Worm (Caenorhabditis elegans) whole organism, L3 larva: ENCODE data around the gene pqn-74.

Experiments used
- R02D3.7 ChIP-seq: fragments of 150-350 bp; optimal IDR thresholded peaks from 2 replicates; lab custom pipeline; 2014; ENCODE audit warnings: missing biosample characterization, missing genetic modification characterization
- ZK546.5 ChIP-seq: sonication (generic microtip); optimal IDR thresholded peaks from 2 replicates; lab custom pipeline; 2017; ENCODE audit warnings: missing biosample characterization, missing genetic modification characterization
- aly-2 ChIP-seq: fragments of 150-350 bp; optimal IDR thresholded peaks from 2 replicates; lab custom pipeline; 2014; ENCODE audit warnings: missing biosample characterization, missing genetic modification characterization
- ama-1 ChIP-seq: fragments of 150-350 bp; optimal IDR thresholded peaks from 2 replicates; lab custom pipeline; 2018
- ceh-16 ChIP-seq: sonication (generic microtip); optimal IDR thresholded peaks from 2 replicates; lab custom pipeline; 2017; ENCODE audit warnings: missing biosample characterization, missing genetic modification characterization
- ceh-28 ChIP-seq: fragments of 150-350 bp; optimal IDR thresholded peaks from 2 replicates; lab custom pipeline; 2014; ENCODE audit warnings: missing biosample characterization, missing genetic modification reagents, missing genetic modification characterization
- ceh-82 ChIP-seq: fragments of 150-350 bp; optimal IDR thresholded peaks from 2 replicates; lab custom pipeline; 2014; ENCODE audit warnings: missing biosample characterization, missing genetic modification characterization
- daf-12 ChIP-seq: fragments of 150-350 bp; optimal IDR thresholded peaks from 2 replicates; lab custom pipeline; 2014; ENCODE audit warnings: missing biosample characterization, missing genetic modification reagents, missing genetic modification characterization
- egl-27 ChIP-seq: sonication (generic microtip); optimal IDR thresholded peaks from 4 replicates; lab custom pipeline; 2017; ENCODE audit warnings: missing biosample characterization, missing genetic modification reagents, missing genetic modification characterization
- egl-5 ChIP-seq: fragments of 150-350 bp; optimal IDR thresholded peaks from 2 replicates; lab custom pipeline; 2017; ENCODE audit warnings: missing biosample characterization, missing genetic modification reagents, missing genetic modification characterization, inconsistent platforms
- elt-1 ChIP-seq: fragments of 150-350 bp; optimal IDR thresholded peaks from 2 replicates; lab custom pipeline; 2014; ENCODE audit warnings: missing biosample characterization, missing genetic modification characterization
- elt-2 ChIP-seq: sonication (generic microtip); optimal IDR thresholded peaks from 2 replicates; lab custom pipeline; 2016; ENCODE audit warnings: missing genetic modification reagents, mild to moderate bottlenecking, missing genetic modification characterization, missing compliant biosample characterization
- eor-1 ChIP-seq, 2 experiments: fragments of 150-350 bp; optimal IDR thresholded peaks; 2 replicates each; lab custom pipeline; 2014 to 2018; ENCODE audit warnings: missing biosample characterization in 2 of 2, missing genetic modification characterization in 2 of 2
- fkh-10 ChIP-seq: sonication (generic microtip); optimal IDR thresholded peaks from 2 replicates; lab custom pipeline; 2017; ENCODE audit warnings: missing biosample characterization, missing genetic modification reagents, missing genetic modification characterization
- fos-1 ChIP-seq: fragments of 150-350 bp; optimal IDR thresholded peaks from 2 replicates; lab custom pipeline; 2014; ENCODE audit warnings: missing biosample characterization, missing genetic modification characterization
- hmg-11 ChIP-seq: sonication (generic microtip); optimal IDR thresholded peaks from 2 replicates; lab custom pipeline; 2016; ENCODE audit warnings: missing genetic modification characterization, missing compliant biosample characterization
- jun-1 ChIP-seq: fragments of 150-350 bp; optimal IDR thresholded peaks from 2 replicates; lab custom pipeline; 2014; ENCODE audit warnings: missing biosample characterization, missing genetic modification reagents, missing genetic modification characterization
- lin-15B ChIP-seq: fragments of 150-350 bp; optimal IDR thresholded peaks from 2 replicates; lab custom pipeline; 2014; ENCODE audit warnings: missing biosample characterization, missing genetic modification characterization
- lin-39 ChIP-seq: fragments of 150-350 bp; optimal IDR thresholded peaks from 2 replicates; lab custom pipeline; 2018; ENCODE audit warnings: missing biosample characterization, missing genetic modification reagents, missing genetic modification characterization
- lsy-12 ChIP-seq: sonication (generic microtip); optimal IDR thresholded peaks from 2 replicates; lab custom pipeline; 2016; ENCODE audit warnings: mild to moderate bottlenecking, missing genetic modification characterization, missing compliant biosample characterization
- mdl-1 ChIP-seq: fragments of 150-350 bp; optimal IDR thresholded peaks from 2 replicates; lab custom pipeline; 2014; ENCODE audit warnings: missing biosample characterization, missing genetic modification characterization
- mml-1 ChIP-seq: fragments of 150-350 bp; sonication (generic microtip); optimal IDR thresholded peaks from 3 replicates; lab custom pipeline; 2014; ENCODE audit warnings: missing biosample characterization, missing genetic modification characterization
- nfya-1 ChIP-seq: sonication (generic microtip); optimal IDR thresholded peaks from 2 replicates; lab custom pipeline; 2017; ENCODE audit warnings: missing genetic modification characterization, mild to moderate bottlenecking, missing compliant biosample characterization, antibody characterized with exemption, moderate library complexity; ENCODE audit not compliant: insufficient read depth
- nhr-11 ChIP-seq: fragments of 150-350 bp; optimal IDR thresholded peaks from 2 replicates; lab custom pipeline; 2014; ENCODE audit warnings: missing biosample characterization, missing genetic modification characterization
- nhr-25 ChIP-seq: sonication (generic microtip); optimal IDR thresholded peaks from 2 replicates; lab custom pipeline; 2017; ENCODE audit warnings: missing biosample characterization, missing genetic modification characterization
- nhr-28 ChIP-seq: fragments of 150-350 bp; optimal IDR thresholded peaks from 2 replicates; lab custom pipeline; 2014; ENCODE audit warnings: missing biosample characterization, missing genetic modification characterization
- nhr-43 ChIP-seq: sonication (generic microtip); optimal IDR thresholded peaks from 2 replicates; lab custom pipeline; 2016; ENCODE audit warnings: mild to moderate bottlenecking, missing genetic modification characterization, missing compliant biosample characterization; ENCODE audit not compliant: poor library complexity, severe bottlenecking
- nhr-67 ChIP-seq: fragments of 150-350 bp; optimal IDR thresholded peaks from 2 replicates; lab custom pipeline; 2014; ENCODE audit warnings: missing biosample characterization, missing genetic modification characterization
- nhr-76 ChIP-seq: fragments of 150-350 bp; sonication (generic microtip); optimal IDR thresholded peaks from 5 replicates; lab custom pipeline; 2014; ENCODE audit warnings: missing biosample characterization, missing genetic modification characterization
- nhr-77 ChIP-seq: fragments of 150-350 bp; optimal IDR thresholded peaks from 2 replicates; lab custom pipeline; 2014; ENCODE audit warnings: missing biosample characterization, missing genetic modification characterization
- pqm-1 ChIP-seq: fragments of 150-350 bp; optimal IDR thresholded peaks from 2 replicates; lab custom pipeline; 2017; ENCODE audit warnings: missing biosample characterization, missing genetic modification characterization, inconsistent platforms
- sea-2 ChIP-seq: fragments of 150-350 bp; sonication (generic microtip); optimal IDR thresholded peaks from 4 replicates; lab custom pipeline; 2014; ENCODE audit warnings: missing biosample characterization, missing genetic modification reagents, missing genetic modification characterization
- skn-1 ChIP-seq: fragments of 150-350 bp; optimal IDR thresholded peaks from 2 replicates; lab custom pipeline; 2014; ENCODE audit warnings: missing biosample characterization, missing genetic modification characterization
- unc-39 ChIP-seq: sonication (generic microtip); optimal IDR thresholded peaks from 4 replicates; lab custom pipeline; 2017; ENCODE audit warnings: missing biosample characterization, missing genetic modification characterization
- unc-62 ChIP-seq: fragments of 150-350 bp; sonication (generic microtip); optimal IDR thresholded peaks from 4 replicates; lab custom pipeline; 2014; ENCODE audit warnings: missing biosample characterization, missing genetic modification reagents, missing genetic modification characterization
- zag-1 ChIP-seq: fragments of 150-350 bp; optimal IDR thresholded peaks from 2 replicates; lab custom pipeline; 2014; ENCODE audit warnings: missing biosample characterization, missing genetic modification characterization
- ztf-11 ChIP-seq: fragments of 150-350 bp; optimal IDR thresholded peaks from 2 replicates; lab custom pipeline; 2014; ENCODE audit warnings: missing biosample characterization, missing genetic modification characterization
- ztf-4 ChIP-seq: fragments of 150-350 bp; optimal IDR thresholded peaks from 2 replicates; lab custom pipeline; 2014; ENCODE audit warnings: missing biosample characterization, missing genetic modification characterization

pqn-74 gene

DNA sequence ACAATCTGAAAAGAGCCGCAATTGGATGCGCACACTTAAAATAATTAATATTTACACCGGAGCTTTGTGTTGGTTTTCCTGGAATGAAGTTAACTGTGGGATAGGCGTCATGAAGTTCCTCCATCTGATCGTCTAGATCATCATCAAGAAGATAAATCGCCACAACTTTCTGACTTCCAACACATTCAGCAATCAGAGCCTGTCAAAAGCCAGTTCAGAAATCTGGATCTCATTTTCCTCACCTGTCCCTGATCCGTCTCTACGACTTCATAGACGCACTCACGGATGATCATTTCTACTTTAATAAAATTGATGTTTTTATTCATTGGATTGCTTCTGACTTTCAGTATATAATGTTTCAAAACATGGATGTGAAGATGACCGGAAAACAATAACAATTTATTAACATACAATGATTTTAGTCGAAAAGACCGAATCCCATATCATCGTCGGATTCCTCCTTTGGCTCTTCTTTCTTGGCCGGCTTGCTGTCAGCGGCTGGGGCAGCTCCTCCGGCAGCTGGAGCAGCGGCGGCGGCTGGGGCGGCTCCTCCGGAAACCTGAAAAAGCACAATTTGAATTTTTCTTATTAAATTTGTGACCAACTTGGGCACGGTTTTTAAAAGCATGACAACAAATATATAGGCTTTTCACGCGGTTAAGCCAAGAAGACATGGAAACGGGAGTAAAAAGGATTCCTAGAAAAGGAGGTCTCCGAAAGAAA, 38.1 kb upstream of the pqn-74 start, which contains the start of gene agt-1:
TSS of gene agt-1 (minus strand) at position 293 of the 723 bp plus-strand sequence.
- TF ChIP-seq nhr-43 (tag; lab: Kevin White, UChicago) (no peak), pqm-1 (tag; lab: Kevin White, UChicago) (no peak), daf-12 (tag; lab: Kevin White, UChicago) (no peak), nhr-25 (tag; lab: Kevin White, UChicago) (no peak), unc-62 (no peak), egl-27 (no peak), fkh-10 (GFP tag; lab: Kevin White, UChicago) (no peak), ceh-16 (tag; lab: Kevin White, UChicago) (no peak), hmg-11 (no peak), lin-39 (tag; lab: Kevin White, UChicago) (no peak), mml-1 (tag; lab: Kevin White, UChicago) (no peak), egl-5 (no peak), nhr-11 (tag; lab: Kevin White, UChicago) (no peak), lsy-12 (no peak), ztf-11 (tag; lab: Kevin White, UChicago) (no peak)

DNA sequence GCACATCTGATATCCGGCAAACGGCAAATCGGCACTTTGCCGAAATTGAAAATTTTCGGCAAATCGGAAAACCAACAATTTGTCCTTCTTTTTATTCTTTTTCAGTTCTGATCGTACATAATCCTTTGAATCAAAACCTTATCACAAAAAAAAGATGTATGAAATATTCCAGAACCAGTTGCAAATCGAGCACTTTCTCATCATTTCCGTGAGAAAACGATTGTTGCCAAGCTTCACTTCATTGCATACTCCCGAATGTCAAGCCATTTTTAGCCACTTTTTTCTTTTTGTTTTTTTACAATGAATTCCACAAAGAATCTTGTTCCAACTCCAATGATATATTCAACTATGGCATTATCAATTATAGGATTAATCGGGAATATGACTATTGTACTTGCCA, 33.7 kb upstream of the pqn-74 start, which contains the start of gene srsx-25:
TSS of gene srsx-25 (plus strand) at position 301 of the 400 bp plus-strand sequence.
- TF ChIP-seq mdl-1 (tag; lab: Kevin White, UChicago) (no peak), nhr-43 (tag; lab: Kevin White, UChicago) (no peak), unc-39 (tag; lab: Kevin White, UChicago) (no peak), jun-1 (no peak), mml-1 (tag; lab: Kevin White, UChicago) (no peak), fos-1 (tag; lab: Kevin White, UChicago) (no peak), nhr-67 (tag; lab: Kevin White, UChicago) (no peak), sea-2 (no peak), nhr-25 (tag; lab: Kevin White, UChicago) (no peak), lsy-12 (no peak), ztf-11 (tag; lab: Kevin White, UChicago) (no peak), ceh-28 (tag; lab: Kevin White, UChicago) (no peak), unc-62 (no peak), hmg-11 (no peak), aly-2 (no peak), nhr-76 (tag; lab: Kevin White, UChicago) (no peak), nhr-11 (tag; lab: Kevin White, UChicago) (no peak), ztf-4 (tag; lab: Kevin White, UChicago) (no peak), nhr-77 (tag; lab: Kevin White, UChicago) (no peak)

DNA sequence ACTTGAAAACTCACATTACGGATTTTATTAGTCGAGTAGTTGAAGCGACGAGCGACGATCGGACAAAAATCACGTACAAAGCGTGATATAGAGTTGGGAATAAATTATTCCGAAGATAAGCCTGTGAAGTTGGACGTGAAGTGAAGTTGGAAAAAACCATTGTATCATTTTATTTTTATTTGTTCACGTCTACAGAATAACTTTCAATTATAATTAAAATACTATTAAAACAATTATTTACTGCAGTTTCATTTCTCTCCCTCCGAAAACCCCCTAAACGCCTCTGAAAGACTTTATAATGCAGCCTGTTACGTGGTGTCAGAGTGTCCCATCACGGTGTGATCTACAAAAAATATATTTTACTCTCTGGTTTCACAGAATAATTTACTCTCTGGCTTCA, 28.9 kb upstream of the pqn-74 start, which contains the start of gene Y62E10A.3:
TSS of gene Y62E10A.3 (minus strand) at position 101 of the 400 bp plus-strand sequence.
- TF ChIP-seq ceh-82 (no peak), skn-1 (tag; lab: Kevin White, UChicago) (no peak), elt-1 (tag; lab: Kevin White, UChicago) (no peak), lin-39 (tag; lab: Kevin White, UChicago) (no peak), ZK546.5 (tag; lab: Kevin White, UChicago) (no peak), elt-2 (no peak), zag-1 (tag; lab: Kevin White, UChicago) (no peak)

DNA sequence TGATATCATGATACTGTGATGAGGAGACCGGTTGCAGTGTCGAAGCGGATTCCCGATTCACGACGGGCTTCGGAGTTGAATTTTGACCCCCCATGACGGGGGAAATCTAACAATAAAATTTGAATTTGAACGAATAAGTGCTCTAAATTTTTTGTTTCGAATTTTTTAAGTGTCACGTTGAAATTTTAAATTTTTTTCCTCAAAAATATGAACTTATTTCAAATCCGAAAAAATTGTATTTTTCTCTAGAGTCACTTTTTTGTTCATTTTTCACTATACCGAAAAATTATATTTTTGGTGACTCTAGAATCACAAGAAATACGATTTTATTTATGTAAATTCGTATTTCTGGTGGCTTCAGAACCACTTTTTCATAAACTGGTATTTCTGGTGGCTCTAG, 27.3 kb upstream of the pqn-74 start, which contains the start of gene W02A2.8:
TSS of gene W02A2.8 (minus strand) at position 101 of the 400 bp plus-strand sequence.
- TF ChIP-seq nhr-77 (tag; lab: Kevin White, UChicago) = no peak
- TF ChIP-seq jun-1 = no peak
- TF ChIP-seq ztf-4 (tag; lab: Kevin White, UChicago) = no peak
- no peak for TF ChIP-seq nhr-43 (tag; lab: Kevin White, UChicago)
- no peak for TF ChIP-seq lin-15B
- TF ChIP-seq ama-1 (lab: Kevin White, UChicago) = no peak
- no peak for TF ChIP-seq R02D3.7
- no peak for TF ChIP-seq fos-1 (tag; lab: Kevin White, UChicago)
- TF ChIP-seq nhr-28 (tag; lab: Kevin White, UChicago) = no peak
- TF ChIP-seq eor-1 (tag; optimal IDR thresholded peaks at IDR 0.05; lab: Kevin White, UChicago) = no peak
- TF ChIP-seq zag-1 (tag; lab: Kevin White, UChicago) = no peak
- TF ChIP-seq nfya-1 (tag; lab: Kevin White, UChicago) = no peak
- TF ChIP-seq ZK546.5 (tag; lab: Kevin White, UChicago) = no peak
